Worm (Caenorhabditis elegans) whole organism, L4 larva: ENCODE data around the gene K08E5.5.

Source experiments
- D1046.2 ChIP-seq: fragments of 200-800 bp; sonication (Bioruptor generic); IDR thresholded peaks from 2 replicates; pipeline ENCODE4 v1.3.6; 2022; ENCODE audit warnings: missing genetic modification characterization, missing compliant biosample characterization
- F37D6.2 ChIP-seq: sonication (generic microtip); optimal IDR thresholded peaks from 2 replicates; lab custom pipeline; 2016; ENCODE audit warnings: mild to moderate bottlenecking, missing genetic modification characterization, missing compliant biosample characterization
- Y48G9A.11 ChIP-seq: fragments of 200-800 bp; sonication (Bioruptor generic); IDR thresholded peaks from 2 replicates; pipeline ENCODE4 v1.3.6; 2022; ENCODE audit warnings: missing genetic modification reagents, missing genetic modification characterization, missing compliant biosample characterization
- aha-1 ChIP-seq: fragments of 150-350 bp; peaks from one replicate; lab custom pipeline; 2014; ENCODE audit warnings: missing biosample characterization, missing genetic modification characterization
- ama-1 ChIP-seq: fragments of 150-350 bp; optimal IDR thresholded peaks from 2 replicates; lab custom pipeline; 2014; ENCODE audit warnings: inconsistent platforms, mixed read lengths
- ceh-32 ChIP-seq: sonication (generic microtip); optimal IDR thresholded peaks from 2 replicates; lab custom pipeline; 2016; ENCODE audit warnings: mild to moderate bottlenecking, missing genetic modification characterization, missing compliant biosample characterization; ENCODE audit not compliant: poor library complexity
- ces-1 ChIP-seq: fragments of 150-350 bp; sonication (generic microtip); optimal IDR thresholded peaks from 4 replicates; lab custom pipeline; 2014; ENCODE audit warnings: missing biosample characterization, missing genetic modification reagents, missing genetic modification characterization
- cey-2 ChIP-seq: sonication (generic microtip); optimal IDR thresholded peaks from 3 replicates; lab custom pipeline; 2017; ENCODE audit warnings: missing genetic modification characterization, mild to moderate bottlenecking, missing compliant biosample characterization, antibody characterized with exemption, borderline replicate concordance; ENCODE audit not compliant: insufficient read depth
- ctbp-1 ChIP-seq: fragments of 200-800 bp; sonication (Bioruptor generic); IDR thresholded peaks from 2 replicates; pipeline ENCODE4 v1.3.6; 2022; ENCODE audit warnings: missing genetic modification reagents, missing genetic modification characterization, missing compliant biosample characterization
- daf-8 ChIP-seq: fragments of 200-800 bp; sonication (Bioruptor generic); IDR thresholded peaks from 2 replicates; pipeline ENCODE4 v1.3.6; 2022; ENCODE audit warnings: missing genetic modification characterization, missing compliant biosample characterization
- dmd-8 ChIP-seq: fragments of 200-800 bp; sonication (Bioruptor generic); IDR thresholded peaks from 2 replicates; pipeline ENCODE4 v1.3.6; 2022; ENCODE audit warnings: missing genetic modification characterization, missing compliant biosample characterization
- dve-1 ChIP-seq: sonication (generic microtip); optimal IDR thresholded peaks from 2 replicates; lab custom pipeline; 2017; ENCODE audit warnings: antibody characterized with exemption, mild to moderate bottlenecking, missing genetic modification characterization, missing compliant biosample characterization; ENCODE audit not compliant: insufficient read depth
- egl-27 ChIP-seq: sonication (generic microtip); optimal IDR thresholded peaks from 3 replicates; lab custom pipeline; 2017; ENCODE audit warnings: missing biosample characterization, missing genetic modification reagents, missing genetic modification characterization
- egl-43 ChIP-seq: fragments of 200-800 bp; sonication (Bioruptor generic); IDR thresholded peaks from 2 replicates; pipeline ENCODE4 v1.3.6; 2022; ENCODE audit warnings: missing genetic modification reagents, missing genetic modification characterization, missing compliant biosample characterization
- fkh-10 ChIP-seq: fragments of 150-350 bp; optimal IDR thresholded peaks from 2 replicates; lab custom pipeline; 2014; ENCODE audit warnings: missing biosample characterization, missing genetic modification reagents, missing genetic modification characterization
- fos-1 ChIP-seq: fragments of 150-350 bp; optimal IDR thresholded peaks from 2 replicates; lab custom pipeline; 2014; ENCODE audit warnings: missing biosample characterization, missing genetic modification characterization
- hlh-11 ChIP-seq: fragments of 200-800 bp; sonication (Bioruptor generic); optimal IDR thresholded peaks from 2 replicates; lab custom pipeline; 2018; ENCODE audit warnings: mild to moderate bottlenecking, missing genetic modification characterization, missing compliant biosample characterization
- hlh-30 ChIP-seq: sonication (generic microtip); optimal IDR thresholded peaks from 2 replicates; lab custom pipeline; 2017; ENCODE audit warnings: antibody characterized with exemption, mild to moderate bottlenecking, missing genetic modification characterization, missing compliant biosample characterization; ENCODE audit not compliant: insufficient read depth
- hmg-1.1 ChIP-seq: fragments of 200-800 bp; sonication (Bioruptor generic); IDR thresholded peaks from 2 replicates; pipeline ENCODE4 v1.3.6; 2022; ENCODE audit warnings: missing genetic modification reagents, missing genetic modification characterization, missing compliant biosample characterization
- lim-7 ChIP-seq: fragments of 200-800 bp; sonication (Bioruptor generic); IDR thresholded peaks from 2 replicates; pipeline ENCODE4 v1.3.6; 2022; ENCODE audit warnings: missing genetic modification characterization, missing compliant biosample characterization
- lin-39 ChIP-seq: fragments of 150-350 bp; optimal IDR thresholded peaks from 2 replicates; lab custom pipeline; 2014; ENCODE audit warnings: missing biosample characterization, missing genetic modification reagents, missing genetic modification characterization
- lsy-2 ChIP-seq, 2 experiments: fragments of 150-350 bp in 1 of 2; sonication (generic microtip) in 1 of 2; optimal IDR thresholded peaks; 2 replicates each; lab custom pipeline; 2014 to 2017; ENCODE audit warnings: missing biosample characterization in 2 of 2, missing genetic modification characterization in 2 of 2
- madf-9 ChIP-seq: fragments of 200-800 bp; sonication (Bioruptor generic); conservative IDR thresholded peaks from 2 replicates; pipeline ENCODE4 v1.3.6; 2022; ENCODE audit warnings: missing genetic modification reagents, missing genetic modification characterization, missing compliant biosample characterization
- mdl-1 ChIP-seq, 2 experiments: fragments of 150-350 bp in 1 of 2; sonication (generic microtip) in 1 of 2; optimal IDR thresholded peaks; 2 replicates each; lab custom pipeline; 2014 to 2017; ENCODE audit warnings: missing biosample characterization in 2 of 2, missing genetic modification characterization in 2 of 2
- mdt-29 ChIP-seq: fragments of 200-800 bp; sonication (Bioruptor generic); IDR thresholded peaks from 2 replicates; pipeline ENCODE4 v1.3.6; 2022; ENCODE audit warnings: missing genetic modification reagents, missing genetic modification characterization, missing compliant biosample characterization
- mep-1 ChIP-seq: fragments of 150-350 bp; sonication (generic microtip); optimal IDR thresholded peaks from 3 replicates; lab custom pipeline; 2014; ENCODE audit warnings: missing biosample characterization, missing genetic modification characterization
- mes-2 ChIP-seq: sonication (generic microtip); optimal IDR thresholded peaks from 2 replicates; lab custom pipeline; 2016; ENCODE audit warnings: missing genotype, mild to moderate bottlenecking, missing genetic modification characterization, missing compliant biosample characterization; ENCODE audit not compliant: poor library complexity, severe bottlenecking
- mxl-3 ChIP-seq: fragments of 200-800 bp; sonication (Bioruptor generic); optimal IDR thresholded peaks from 2 replicates; lab custom pipeline; 2018; ENCODE audit warnings: mild to moderate bottlenecking, missing genetic modification characterization, missing compliant biosample characterization
- nhr-10 ChIP-seq: fragments of 150-350 bp; optimal IDR thresholded peaks from 2 replicates; lab custom pipeline; 2014; ENCODE audit warnings: missing biosample characterization, missing genetic modification characterization
- nhr-11 ChIP-seq: fragments of 150-350 bp; optimal IDR thresholded peaks from 2 replicates; lab custom pipeline; 2014; ENCODE audit warnings: missing biosample characterization, missing genetic modification characterization
- nhr-25 ChIP-seq: sonication (generic microtip); optimal IDR thresholded peaks from 2 replicates; lab custom pipeline; 2017; ENCODE audit warnings: missing genetic modification characterization, mild to moderate bottlenecking, missing compliant biosample characterization, antibody characterized with exemption, moderate library complexity, borderline replicate concordance; ENCODE audit not compliant: insufficient read depth
- nhr-48 ChIP-seq: sonication (generic microtip); optimal IDR thresholded peaks from 2 replicates; lab custom pipeline; 2016; ENCODE audit warnings: mild to moderate bottlenecking, missing genetic modification characterization, missing compliant biosample characterization
- nhr-6 ChIP-seq: fragments of 150-350 bp; optimal IDR thresholded peaks from 2 replicates; lab custom pipeline; 2014; ENCODE audit warnings: missing biosample characterization, missing genetic modification characterization
- nhr-77 ChIP-seq: fragments of 150-350 bp; optimal IDR thresholded peaks from 2 replicates; lab custom pipeline; 2014; ENCODE audit warnings: missing biosample characterization, missing genetic modification characterization
- pha-4 ChIP-seq, 2 experiments: fragments of 150-350 bp in 1 of 2; fragments of 200-800 bp in 1 of 2; sonication (Bioruptor generic) in 1 of 2; IDR thresholded peaks in 1 of 2; optimal IDR thresholded peaks in 1 of 2; 2 replicates each; pipeline versions ENCODE4 v1.3.6 to Lab custom; 2014 to 2022; ENCODE audit warnings: missing genetic modification characterization in 2 of 2, missing genetic modification reagents in 2 of 2, missing biosample characterization in 1 of 2, missing compliant biosample characterization in 1 of 2
- pqm-1 ChIP-seq: sonication (generic microtip); optimal IDR thresholded peaks from 2 replicates; lab custom pipeline; 2017; ENCODE audit warnings: missing biosample characterization, missing genetic modification characterization
- rbr-2 ChIP-seq: sonication (generic microtip); optimal IDR thresholded peaks from 2 replicates; lab custom pipeline; 2016; ENCODE audit warnings: missing genotype, missing genetic modification characterization, missing compliant biosample characterization
- set-16 ChIP-seq: fragments of 200-800 bp; sonication (Bioruptor generic); IDR thresholded peaks from 2 replicates; pipeline ENCODE4 v1.3.6; 2022; ENCODE audit warnings: missing genetic modification reagents, missing genetic modification characterization, missing compliant biosample characterization
- snpc-1.2 ChIP-seq: fragments of 200-800 bp; sonication (Bioruptor generic); IDR thresholded peaks from 2 replicates; pipeline ENCODE4 v1.3.6; 2022; ENCODE audit warnings: missing genetic modification reagents, missing genetic modification characterization, missing compliant biosample characterization
- snpc-4 ChIP-seq: fragments of 150-350 bp; optimal IDR thresholded peaks from 2 replicates; lab custom pipeline; 2014; ENCODE audit warnings: missing biosample characterization, missing genetic modification characterization
- tra-1 ChIP-seq: fragments of 200-800 bp; sonication (Bioruptor generic); IDR thresholded peaks from 2 replicates; pipeline ENCODE4 v1.3.6; 2022; ENCODE audit warnings: missing genetic modification reagents, missing genetic modification characterization, missing compliant biosample characterization
- unc-62 ChIP-seq, 3 experiments: fragments of 150-350 bp in 1 of 3; sonication (generic microtip); optimal IDR thresholded peaks in 2 of 3; peaks in 1 of 3; 1 replicate in 1 of 3; 2 replicates in 2 of 3; lab custom pipeline; 2014 to 2017; ENCODE audit warnings: missing biosample characterization in 3 of 3, missing genetic modification characterization in 3 of 3, missing genetic modification reagents in 3 of 3, missing genotype in 1 of 3
- vab-7 ChIP-seq: fragments of 200-800 bp; sonication (Bioruptor generic); IDR thresholded peaks from 2 replicates; pipeline ENCODE4 v1.3.6; 2022; ENCODE audit warnings: missing genetic modification reagents, missing genetic modification characterization, missing compliant biosample characterization
- zfp-3 ChIP-seq: fragments of 200-800 bp; sonication (Bioruptor generic); conservative IDR thresholded peaks from 2 replicates; pipeline ENCODE4 v1.3.6; 2022; ENCODE audit warnings: missing genetic modification reagents, missing genetic modification characterization, missing compliant biosample characterization

Gene K08E5.5

ce11 chrIII:10153003-10153402, 7.3 kb downstream of the K08E5.5 start:
- peak; percentile 74 for TF ChIP-seq ctbp-1 (GFP tag; lab: Robert Waterston, UW)
- no peak for TF ChIP-seq egl-43 (GFP tag; lab: Robert Waterston, UW)
- TF ChIP-seq F37D6.2 (tag; lab: Kevin White, UChicago): peak; percentile 22
- TF ChIP-seq pha-4 (GFP tag; IDR thresholded peaks at IDR 0.05; lab: Robert Waterston, UW): 0 out of 2 replicates have a peak, but pooled peaks have one; percentile 26
- TF ChIP-seq pha-4 (tag; optimal IDR thresholded peaks at IDR 0.05; lab: Kevin White, UChicago): no peak
- TF ChIP-seq nhr-25: no peak
- peak; percentile 38; the same call in 1 of the 2 replicates for TF ChIP-seq hmg-1.1 (GFP tag; lab: Robert Waterston, UW)
- peak; percentile 15 for TF ChIP-seq hlh-11 (tag; lab: Kevin White, UChicago)
- no peak for TF ChIP-seq vab-7 (GFP tag; lab: Robert Waterston, UW)
- TF ChIP-seq unc-62 (GFP tag; optimal IDR thresholded peaks at IDR 0.05 in 1 of 2; lab: Kevin White, UChicago): peak in 1 of 2 experiments; percentile 96
- TF ChIP-seq unc-62 (tag; optimal IDR thresholded peaks at IDR 0.05; lab: Kevin White, UChicago): no peak
- TF ChIP-seq snpc-4 (tag; lab: Kevin White, UChicago): no peak
- TF ChIP-seq mdl-1 (tag; optimal IDR thresholded peaks at IDR 0.05; lab: Kevin White, UChicago): peak in 1 of 2 experiments; percentile 46
- TF ChIP-seq nhr-6 (tag; lab: Kevin White, UChicago): no peak
- TF ChIP-seq tra-1 (GFP tag; lab: Robert Waterston, UW): 0 out of 2 replicates have a peak, but pooled peaks have one; percentile 28
- no peak for TF ChIP-seq ceh-32
- peak; percentile 83 for TF ChIP-seq hlh-30 (tag; lab: Kevin White, UChicago)
- peak; percentile 54 for TF ChIP-seq mep-1 (tag; lab: Kevin White, UChicago)
- peak; percentile 61 for TF ChIP-seq aha-1
- TF ChIP-seq snpc-1.2 (GFP tag; lab: Robert Waterston, UW): no peak
- peak; percentile 24 to 73 for TF ChIP-seq lsy-2 (tag; optimal IDR thresholded peaks at IDR 0.05; lab: Kevin White, UChicago)
- TF ChIP-seq rbr-2 (tag; lab: Kevin White, UChicago): peak; percentile 64
- TF ChIP-seq ama-1 (lab: Kevin White, UChicago): no peak
- TF ChIP-seq mdt-29: 0 out of 2 replicates have a peak, but pooled peaks have one; percentile 46
- TF ChIP-seq dmd-8 (GFP tag; lab: Robert Waterston, UW): no peak
- peak; percentile 8 for TF ChIP-seq nhr-48 (tag; lab: Kevin White, UChicago)
- 0 out of 2 replicates have a peak, but pooled peaks have one; percentile 4 for TF ChIP-seq set-16 (GFP tag; lab: Robert Waterston, UW)
- no peak for TF ChIP-seq mxl-3 (GFP tag; lab: Kevin White, UChicago)
- peak; percentile 24 for TF ChIP-seq ces-1
- no peak for TF ChIP-seq mes-2
- TF ChIP-seq fkh-10 (GFP tag; lab: Kevin White, UChicago): peak; percentile 56

DNA sequence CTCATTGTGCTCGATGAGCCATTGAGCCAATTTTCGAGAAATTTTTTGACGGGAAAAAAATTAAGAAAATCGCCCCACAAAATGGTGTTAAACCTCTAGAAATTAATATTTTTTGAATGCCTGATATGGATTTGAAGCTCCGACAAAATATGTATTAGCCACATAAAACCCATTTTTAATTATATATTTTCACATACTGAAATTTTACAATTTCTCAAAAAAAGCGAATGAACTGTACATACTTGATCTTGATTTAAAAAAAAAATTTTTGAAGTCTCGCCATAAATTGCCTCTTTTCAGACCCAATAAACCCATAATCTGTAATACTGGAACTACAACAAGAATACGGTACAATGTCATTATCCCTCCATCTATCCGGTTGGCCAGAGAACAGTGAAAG, 7.8 kb downstream of the K08E5.5 start, which contains the start of gene nac-3:
Gene nac-3 (plus strand): TSS at position 301 of the 400 bp plus-strand sequence.
- TF ChIP-seq daf-8 (GFP tag; lab: Robert Waterston, UW): no peak
- no peak for TF ChIP-seq dve-1 (tag; lab: Kevin White, UChicago)
- 0 out of 2 replicates have a peak, but pooled peaks have one; percentile 20 for TF ChIP-seq zfp-3 (GFP tag; lab: Robert Waterston, UW)
- TF ChIP-seq, all 104 proteins: peak for 1

- TF ChIP-seq mxl-3 (GFP tag; lab: Kevin White, UChicago): no peak
- no peak for TF ChIP-seq ces-1
- TF ChIP-seq hlh-11 (tag; lab: Kevin White, UChicago): peak; percentile 32
- TF ChIP-seq lin-39 (tag; lab: Kevin White, UChicago): no peak
- TF ChIP-seq lsy-2 (tag; optimal IDR thresholded peaks at IDR 0.05; lab: Kevin White, UChicago): peak; percentile 8 to 64
- TF ChIP-seq D1046.2: no peak
- no peak for TF ChIP-seq madf-9
- no peak for TF ChIP-seq unc-62 (GFP tag; optimal IDR thresholded peaks at IDR 0.05 in 1 of 2; lab: Kevin White, UChicago)
- TF ChIP-seq unc-62 (tag; optimal IDR thresholded peaks at IDR 0.05; lab: Kevin White, UChicago): no peak
- TF ChIP-seq nhr-11 (tag; lab: Kevin White, UChicago): no peak
- no peak for TF ChIP-seq nhr-10 (tag; lab: Kevin White, UChicago)
- no peak for TF ChIP-seq pqm-1 (tag; lab: Kevin White, UChicago)
- peak; percentile 11 for TF ChIP-seq aha-1
- TF ChIP-seq mep-1 (tag; lab: Kevin White, UChicago): peak; percentile 42
- TF ChIP-seq cey-2 (tag; lab: Kevin White, UChicago): no peak
- TF ChIP-seq Y48G9A.11 (GFP tag; lab: Robert Waterston, UW): no peak
- peak in 1 of 2 experiments; percentile 7 for TF ChIP-seq mdl-1 (tag; optimal IDR thresholded peaks at IDR 0.05; lab: Kevin White, UChicago)
- TF ChIP-seq snpc-4 (tag; lab: Kevin White, UChicago): no peak
- no peak for TF ChIP-seq egl-27
- no peak for TF ChIP-seq fos-1
- no peak for TF ChIP-seq lim-7 (GFP tag; lab: Robert Waterston, UW)
- no peak for TF ChIP-seq rbr-2 (tag; lab: Kevin White, UChicago)
- no peak for TF ChIP-seq nhr-77 (tag; lab: Kevin White, UChicago)
Observed at ce11 chrIII:10151719-10152118, 8.6 kb downstream of the K08E5.5 start.
